Fruit fly (Drosophila melanogaster) whole organism, embryonic: ENCODE data around the gene MTPAP.

Experiments
- Asciz ChIP-seq: fragments of 200-800 bp; sonication (Bioruptor generic); optimal IDR thresholded peaks from 2 replicates; lab custom pipeline; 2017; ENCODE audit warnings: missing biosample characterization, mild to moderate bottlenecking, missing genetic modification characterization, missing genetic modification reagents
- Atf-2 ChIP-seq: fragments of 200-800 bp; sonication (Bioruptor generic); optimal IDR thresholded peaks from 2 replicates; lab custom pipeline; 2016; ENCODE audit warnings: missing biosample characterization, missing genetic modification characterization
- Awh ChIP-seq: fragments of 200-800 bp; sonication (Bioruptor generic); IDR thresholded peaks from 2 replicates; pipeline ENCODE4, ENCODE4 v1.3.6; 2022; ENCODE audit warnings: missing biosample characterization, missing genetic modification characterization
- CG10209 ChIP-seq: fragments of 200-800 bp; sonication (Bioruptor generic); optimal IDR thresholded peaks from 3 replicates; lab custom pipeline; 2017; ENCODE audit warnings: missing biosample characterization, mild to moderate bottlenecking, missing genetic modification characterization, missing genetic modification reagents
- CG11504 ChIP-seq: fragments of 200-800 bp; sonication (Bioruptor generic); optimal IDR thresholded peaks from 3 replicates; lab custom pipeline; 2019; ENCODE audit warnings: missing biosample characterization, mild to moderate bottlenecking, missing genetic modification characterization, moderate library complexity
- CG12659 ChIP-seq: fragments of 200-800 bp; sonication (Bioruptor generic); optimal IDR thresholded peaks from 3 replicates; lab custom pipeline; 2017; ENCODE audit warnings: mild to moderate bottlenecking, missing biosample characterization, missing genetic modification reagents, missing genetic modification characterization
- CG13123 ChIP-seq: fragments of 200-800 bp; sonication (Bioruptor generic); optimal IDR thresholded peaks from 2 replicates; lab custom pipeline; 2016; ENCODE audit warnings: missing biosample characterization, missing genetic modification characterization
- CG13424 ChIP-seq: fragments of 200-800 bp; sonication (Bioruptor generic); optimal IDR thresholded peaks from 2 replicates; lab custom pipeline; 2019; ENCODE audit warnings: missing biosample characterization, mild to moderate bottlenecking, missing genetic modification characterization, moderate library complexity
- CG13894 ChIP-seq: fragments of 200-800 bp; sonication (Bioruptor generic); optimal IDR thresholded peaks from 3 replicates; lab custom pipeline; 2018; ENCODE audit warnings: missing biosample characterization, mild to moderate bottlenecking, missing genetic modification characterization, moderate library complexity
- CG15696 ChIP-seq: fragments of 200-800 bp; sonication (Bioruptor generic); optimal IDR thresholded peaks from 2 replicates; lab custom pipeline; 2019; ENCODE audit warnings: missing biosample characterization, mild to moderate bottlenecking, missing genetic modification characterization, moderate library complexity
- CG17328 ChIP-seq: fragments of 200-800 bp; sonication (Bioruptor generic); IDR thresholded peaks from 2 replicates; pipeline ENCODE4 v1.3.6; 2022; ENCODE audit warnings: missing biosample characterization, missing genetic modification characterization
- CG17359 ChIP-seq: fragments of 200-800 bp; sonication (Bioruptor generic); optimal IDR thresholded peaks from 3 replicates; lab custom pipeline; 2018; ENCODE audit warnings: missing biosample characterization, mild to moderate bottlenecking, missing genetic modification characterization, moderate library complexity
- CG17829 ChIP-seq: fragments of 200-800 bp; optimal IDR thresholded peaks from 2 replicates; lab custom pipeline; 2019; ENCODE audit warnings: missing biosample characterization, mild to moderate bottlenecking, missing genetic modification characterization, moderate library complexity
- CG2678 ChIP-seq: fragments of 200-800 bp; sonication (Bioruptor generic); optimal IDR thresholded peaks from 3 replicates; lab custom pipeline; 2019; ENCODE audit warnings: missing biosample characterization, mild to moderate bottlenecking, missing genetic modification characterization, moderate library complexity
- CG31365 ChIP-seq: fragments of 200-800 bp; sonication (Bioruptor generic); optimal IDR thresholded peaks from 2 replicates; lab custom pipeline; 2018; ENCODE audit warnings: missing biosample characterization, mild to moderate bottlenecking, missing genetic modification characterization
- CG31441 ChIP-seq: fragments of 200-800 bp; sonication (Bioruptor generic); IDR thresholded peaks from 2 replicates; pipeline ENCODE4 v1.3.6; 2022; ENCODE audit warnings: missing biosample characterization, missing genetic modification characterization
- CG3838 ChIP-seq: fragments of 200-800 bp; sonication (Bioruptor generic); optimal IDR thresholded peaks from 3 replicates; lab custom pipeline; 2016; ENCODE audit warnings: missing biosample characterization, missing genetic modification characterization
- CG4328 ChIP-seq: fragments of 200-800 bp; sonication (Bioruptor generic); optimal IDR thresholded peaks from 3 replicates; lab custom pipeline; 2017; ENCODE audit warnings: missing biosample characterization, missing genetic modification reagents, missing genetic modification characterization
- CG4820 ChIP-seq: fragments of 200-800 bp; sonication (Bioruptor generic); optimal IDR thresholded peaks from 3 replicates; lab custom pipeline; 2016; ENCODE audit warnings: missing biosample characterization, missing genetic modification characterization
- CG7963 ChIP-seq: fragments of 200-800 bp; sonication (Bioruptor generic); IDR thresholded peaks from 3 replicates; pipeline ENCODE4 v1.3.6; 2022; ENCODE audit warnings: missing biosample characterization, missing genetic modification characterization; ENCODE audit not compliant: partially characterized antibody
- CG8924 ChIP-seq: fragments of 200-800 bp; optimal IDR thresholded peaks from 3 replicates; lab custom pipeline; 2019; ENCODE audit warnings: missing biosample characterization, mild to moderate bottlenecking, missing genetic modification characterization, moderate library complexity
- CG9727 ChIP-seq: fragments of 200-800 bp; sonication (Bioruptor generic); optimal IDR thresholded peaks from 3 replicates; lab custom pipeline; 2017; ENCODE audit warnings: missing biosample characterization, mild to moderate bottlenecking, missing genetic modification characterization
- CG9876 ChIP-seq: fragments of 200-800 bp; sonication (Bioruptor generic); optimal IDR thresholded peaks from 2 replicates; lab custom pipeline; 2016; ENCODE audit warnings: missing biosample characterization, missing genetic modification characterization
- Dbx ChIP-seq: fragments of 200-800 bp; sonication (Bioruptor generic); IDR thresholded peaks from 3 replicates; pipeline ENCODE4 v1.3.6; 2022; ENCODE audit warnings: missing biosample characterization, missing genetic modification characterization
- Dp ChIP-seq: fragments of 200-800 bp; sonication (Bioruptor generic); optimal IDR thresholded peaks from 2 replicates; lab custom pipeline; 2018; ENCODE audit warnings: missing biosample characterization, mild to moderate bottlenecking, missing genetic modification characterization, moderate library complexity
- Dref ChIP-seq: fragments of 200-800 bp; sonication (Bioruptor generic); IDR thresholded peaks from 2 replicates; pipeline ENCODE4 v1.3.6; 2022; ENCODE audit warnings: missing biosample characterization, missing genetic modification characterization
- Ets97D ChIP-seq: fragments of 200-800 bp; sonication (Bioruptor generic); optimal IDR thresholded peaks from 3 replicates; lab custom pipeline; 2016; ENCODE audit warnings: missing biosample characterization, missing genetic modification characterization
- Hr39 ChIP-seq: fragments of >200 bp; optimal IDR thresholded peaks from 2 replicates; lab custom pipeline; 2017
- Kr ChIP-seq: fragments of 200-800 bp; sonication (Bioruptor generic); optimal IDR thresholded peaks from 2 replicates; lab custom pipeline; 2017; ENCODE audit warnings: missing biosample characterization, mild to moderate bottlenecking, missing genetic modification characterization
- Lhr ChIP-seq: fragments of 200-800 bp; sonication (Bioruptor generic); optimal IDR thresholded peaks from 3 replicates; lab custom pipeline; 2017; ENCODE audit warnings: mild to moderate bottlenecking, missing biosample characterization, missing genetic modification reagents, missing genetic modification characterization
- Meics ChIP-seq: fragments of 200-800 bp; sonication (Bioruptor generic); optimal IDR thresholded peaks from 2 replicates; lab custom pipeline; 2017; ENCODE audit warnings: missing biosample characterization, mild to moderate bottlenecking, missing genetic modification characterization
- NK7.1 ChIP-seq: fragments of 200-800 bp; sonication (Bioruptor generic); optimal IDR thresholded peaks from 3 replicates; lab custom pipeline; 2016; ENCODE audit warnings: missing biosample characterization, missing genetic modification characterization
- Poxn ChIP-seq: fragments of 200-800 bp; sonication (Bioruptor generic); IDR thresholded peaks from 2 replicates; pipeline ENCODE4 v1.3.6; 2022; ENCODE audit warnings: missing biosample characterization, missing genetic modification characterization
- Rx ChIP-seq: fragments of 200-800 bp; sonication (Bioruptor generic); IDR thresholded peaks from 2 replicates; pipeline ENCODE4 v1.3.6; 2022; ENCODE audit warnings: missing biosample characterization, missing genetic modification characterization
- Spps ChIP-seq: fragments of 200-800 bp; sonication (Bioruptor generic); optimal IDR thresholded peaks from 2 replicates; lab custom pipeline; 2018; ENCODE audit warnings: missing biosample characterization, mild to moderate bottlenecking, missing genetic modification characterization
- br ChIP-seq: fragments of >200 bp; optimal IDR thresholded peaks from 2 replicates; lab custom pipeline; 2017
- cad ChIP-seq: fragments of >200 bp; optimal IDR thresholded peaks from 2 replicates; lab custom pipeline; 2017; ENCODE audit warnings: missing biosample characterization, missing genetic modification characterization
- corto ChIP-seq: fragments of 200-800 bp; sonication (Bioruptor generic); optimal IDR thresholded peaks from 2 replicates; lab custom pipeline; 2016; ENCODE audit warnings: missing biosample characterization, mild to moderate bottlenecking, missing genetic modification characterization, moderate library complexity
- da ChIP-seq: fragments of 200-800 bp; sonication (Bioruptor generic); optimal IDR thresholded peaks from 2 replicates; lab custom pipeline; 2016; ENCODE audit warnings: missing biosample characterization, missing genetic modification characterization
- emc ChIP-seq: fragments of 200-800 bp; sonication (Bioruptor generic); optimal IDR thresholded peaks from 2 replicates; lab custom pipeline; 2016; ENCODE audit warnings: missing biosample characterization, missing genetic modification characterization
- ems ChIP-seq: fragments of 200-800 bp; sonication (Bioruptor generic); optimal IDR thresholded peaks from 3 replicates; lab custom pipeline; 2016; ENCODE audit warnings: missing biosample characterization, missing genetic modification characterization
- eyg ChIP-seq: fragments of 200-800 bp; sonication (Bioruptor generic); optimal IDR thresholded peaks from 3 replicates; lab custom pipeline; 2016; ENCODE audit warnings: missing biosample characterization, missing genetic modification characterization
- gce ChIP-seq: fragments of 200-800 bp; sonication (Bioruptor generic); IDR thresholded peaks from 3 replicates; pipeline ENCODE4 v1.3.6; 2022; ENCODE audit warnings: missing biosample characterization, missing genetic modification characterization
- gcm ChIP-seq: fragments of 200-800 bp; sonication (Bioruptor generic); optimal IDR thresholded peaks from 2 replicates; lab custom pipeline; 2019; ENCODE audit warnings: missing biosample characterization, mild to moderate bottlenecking, missing genetic modification characterization, moderate library complexity
- gro ChIP-seq: fragments of 200-800 bp; sonication (Bioruptor generic); optimal IDR thresholded peaks from 2 replicates; lab custom pipeline; 2016; ENCODE audit warnings: missing biosample characterization, missing genetic modification characterization
- gsb-n ChIP-seq: fragments of 200-800 bp; sonication (Bioruptor generic); optimal IDR thresholded peaks from 3 replicates; lab custom pipeline; 2018; ENCODE audit warnings: missing biosample characterization, mild to moderate bottlenecking, missing genetic modification characterization
- hth ChIP-seq: fragments of >200 bp; optimal IDR thresholded peaks from 2 replicates; lab custom pipeline; 2017; ENCODE audit warnings: inconsistent platforms
- mld ChIP-seq: fragments of 200-800 bp; sonication (Bioruptor generic); IDR thresholded peaks from 3 replicates; pipeline ENCODE4 v1.3.6; 2022; ENCODE audit warnings: missing biosample characterization, missing genetic modification characterization; ENCODE audit not compliant: partially characterized antibody
- sug ChIP-seq: fragments of 200-800 bp; optimal IDR thresholded peaks from 2 replicates; lab custom pipeline; 2019; ENCODE audit warnings: missing biosample characterization, mild to moderate bottlenecking, missing genetic modification characterization, moderate library complexity
- trh ChIP-seq: fragments of 200-800 bp; sonication (Bioruptor generic); optimal IDR thresholded peaks from 2 replicates; lab custom pipeline; 2016; ENCODE audit warnings: missing biosample characterization, missing genetic modification characterization
- wek ChIP-seq: fragments of 200-800 bp; sonication (Bioruptor generic); optimal IDR thresholded peaks from 3 replicates; lab custom pipeline; 2018; ENCODE audit warnings: missing biosample characterization, mild to moderate bottlenecking, missing genetic modification characterization, moderate library complexity

MTPAP gene

DNA sequence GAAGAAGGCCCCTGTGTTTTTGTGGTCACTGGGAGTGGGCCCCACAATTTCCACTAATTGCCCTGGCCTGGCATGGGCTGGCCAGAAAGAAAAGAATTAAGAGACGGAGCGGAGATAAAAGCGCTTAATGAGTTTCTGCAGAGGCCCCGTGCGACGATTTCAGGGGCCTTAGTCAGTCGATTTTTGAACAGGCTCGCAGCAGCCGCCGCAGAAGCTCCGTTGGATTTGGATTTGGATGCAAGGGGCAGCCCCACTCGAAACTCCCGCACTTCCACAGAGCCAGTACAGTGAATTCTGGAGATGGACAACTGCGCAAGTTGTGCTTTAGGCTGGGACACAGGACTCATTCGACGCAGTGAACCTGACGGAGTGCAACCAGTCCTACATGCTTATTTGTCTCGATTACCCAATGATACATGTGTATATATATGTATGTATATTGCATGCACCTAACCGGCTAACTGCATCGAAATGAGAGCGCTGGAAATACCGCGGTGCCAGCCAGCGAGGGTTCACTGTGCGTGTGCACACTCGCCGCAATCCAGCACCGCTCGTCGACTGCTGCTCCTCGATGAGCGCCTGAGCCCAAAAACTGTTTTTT lies 49.4 kb upstream of the MTPAP start (continued):
- TF ChIP-seq CG11504 (tag; lab: Kevin White, UChicago) (peak; percentile 56), trh (GFP tag; lab: Kevin White, UChicago) (no peak), mld (no peak), corto (GFP tag; lab: Kevin White, UChicago) (no peak), CG17829 (peak; percentile 36), CG12659 (GFP tag; lab: Kevin White, UChicago) (peak; percentile 34), CG10209 (GFP tag; lab: Kevin White, UChicago) (peak; percentile 64), CG3838 (GFP tag; lab: Kevin White, UChicago) (no peak), gsb-n (tag; lab: Kevin White, UChicago) (peak; percentile 40), Awh (GFP tag; lab: Robert Waterston, UW) (0 out of 2 replicates have a peak, but pooled peaks have one; percentile 35), gce (peak; percentile 15; the same call in 1 of the 3 replicates), eyg (GFP tag; lab: Kevin White, UChicago) (no peak), Hr39 (lab: Kevin White, UChicago) (no peak), CG17328 (GFP tag; lab: Robert Waterston, UW) (peak; percentile 50; the same call in 1 of the 2 replicates), gcm (GFP tag; lab: Kevin White, UChicago) (peak; percentile 2), CG8924 (tag; lab: Kevin White, UChicago) (peak; percentile 26), sug (tag; lab: Kevin White, UChicago) (no peak), CG9876 (GFP tag; lab: Kevin White, UChicago) (peak; percentile 19), emc (GFP tag; lab: Kevin White, UChicago) (no peak), CG31365 (tag; lab: Kevin White, UChicago) (no peak), CG2678 (tag; lab: Kevin White, UChicago) (peak; percentile 71), Dref (GFP tag; lab: Robert Waterston, UW) (no peak), hth (lab: Kevin White, UChicago) (no peak), cad (GFP tag; lab: Kevin White, UChicago) (no peak), CG13424 (tag; lab: Kevin White, UChicago) (peak; percentile 71), CG17359 (tag; lab: Kevin White, UChicago) (peak; percentile 65), gro (GFP tag; lab: Kevin White, UChicago) (no peak), CG4328 (GFP tag; lab: Kevin White, UChicago) (no peak), br (lab: Kevin White, UChicago) (no peak), Kr (GFP tag; lab: Kevin White, UChicago) (no peak), CG13123 (GFP tag; lab: Kevin White, UChicago) (peak; percentile 19), CG4820 (peak; percentile 63), Meics (GFP tag; lab: Kevin White, UChicago) (peak; percentile 67), Rx (GFP tag; lab: Robert Waterston, UW) (peak; percentile 58), Dbx (GFP tag; lab: Robert Waterston, UW) (no peak; the same call in 2 of the 3 replicates), Dp (GFP tag; lab: Kevin White, UChicago) (no peak), CG7963 (GFP tag; lab: Robert Waterston, UW) (no peak), CG9727 (peak; percentile 52), wek (GFP tag; lab: Kevin White, UChicago) (no peak), CG15696 (tag; lab: Kevin White, UChicago) (peak; percentile 38), NK7.1 (GFP tag; lab: Kevin White, UChicago) (no peak), Poxn (GFP tag; lab: Robert Waterston, UW) (0 out of 2 replicates have a peak, but pooled peaks have one; percentile 29), ems (GFP tag; lab: Kevin White, UChicago) (peak; percentile 33), Asciz (GFP tag; lab: Kevin White, UChicago) (peak; percentile 10), CG31441 (GFP tag; lab: Robert Waterston, UW) (peak; percentile 35; the same call in 1 of the 2 replicates), Spps (no peak), Lhr (GFP tag; lab: Kevin White, UChicago) (no peak), da (GFP tag; lab: Kevin White, UChicago) (no peak), Atf-2 (peak; percentile 40), CG13894 (tag; lab: Kevin White, UChicago) (no peak), Ets97D (GFP tag; lab: Kevin White, UChicago) (no peak)
